Worm (Caenorhabditis elegans): Measurements from ENCODE around the gene mlcd-1.

Gene mlcd-1

ce11 chrIII:4568455-4568854, 525 bp upstream of the mlcd-1 start, which contains the start of gene idhg-1:
TSS of gene idhg-1 (plus strand) at chrIII:4568797.
- no peak for TF ChIP-seq mab-9 (GFP tag; IDR thresholded peaks at IDR 0.05)
- TF ChIP-seq nhr-12 (tag; optimal IDR thresholded peaks at IDR 0.05), result no peak
- TF ChIP-seq ceh-88 (GFP tag; IDR thresholded peaks at IDR 0.05), result peak; percentile 26; the same call in 1 of the 2 replicates
- peak; percentile 76 for TF ChIP-seq nhr-47 (tag; optimal IDR thresholded peaks at IDR 0.05)
- peak; percentile 58 for TF ChIP-seq snpc-4 (tag; optimal IDR thresholded peaks at IDR 0.05)
- peak in 1 of 2 experiments; percentile 55 for TF ChIP-seq ztf-11 (tag; optimal IDR thresholded peaks at IDR 0.05)
- peak; percentile 19 to 63 for TF ChIP-seq lin-35 (GFP tag; optimal IDR thresholded peaks at IDR 0.05)
- peak; percentile 71 for TF ChIP-seq lin-14 (GFP tag; optimal IDR thresholded peaks at IDR 0.05)
- TF ChIP-seq lin-13 (GFP tag; optimal IDR thresholded peaks at IDR 0.05), result peak; percentile 41
- TF ChIP-seq pqm-1 (tag; optimal IDR thresholded peaks at IDR 0.05), result no peak
- TF ChIP-seq hlh-4 (tag; optimal IDR thresholded peaks at IDR 0.05), result no peak
- no peak for TF ChIP-seq alr-1 (tag; optimal IDR thresholded peaks at IDR 0.05; ENCODE audit: borderline replicate concordance)
- peak; percentile 71 for TF ChIP-seq nhr-90 (tag; optimal IDR thresholded peaks at IDR 0.05; ENCODE audit: poor library complexity)
- TF ChIP-seq vab-15 (tag; optimal IDR thresholded peaks at IDR 0.05), result peak; percentile 3
- TF ChIP-seq unc-62 (GFP tag; optimal IDR thresholded peaks at IDR 0.05), result no peak
- no peak for TF ChIP-seq sptf-1 (tag; optimal IDR thresholded peaks at IDR 0.05)
- peak; percentile 29 for TF ChIP-seq F16B12.6 (tag; optimal IDR thresholded peaks at IDR 0.05)
- peak; percentile 60 for TF ChIP-seq rnt-1 (tag; optimal IDR thresholded peaks at IDR 0.05)
- no peak for TF ChIP-seq zip-4 (GFP tag; optimal IDR thresholded peaks at IDR 0.05)
- TF ChIP-seq ama-1 (optimal IDR thresholded peaks at IDR 0.05), result no peak
- TF ChIP-seq nhr-71 (tag; optimal IDR thresholded peaks at IDR 0.05), result peak; percentile 80
- peak; percentile 37 for TF ChIP-seq fkh-8 (tag; optimal IDR thresholded peaks at IDR 0.05)
- TF ChIP-seq jun-1 (tag; optimal IDR thresholded peaks at IDR 0.05), result no peak
- no peak for TF ChIP-seq ces-1 (GFP tag; optimal IDR thresholded peaks at IDR 0.05)
- TF ChIP-seq efl-3 (GFP tag; optimal IDR thresholded peaks at IDR 0.05), result no peak
- peak; percentile 37 to 53 (median 51) for TF ChIP-seq ceh-82 (tag; optimal IDR thresholded peaks at IDR 0.05)
- peak; percentile 85 for TF ChIP-seq snu-23 (GFP tag; optimal IDR thresholded peaks at IDR 0.05)
- TF ChIP-seq grh-1 (GFP tag; IDR thresholded peaks at IDR 0.05), result no peak
- TF ChIP-seq nhr-19 (GFP tag; conservative IDR thresholded peaks at IDR 0.05), result peak; percentile 88
- peak in 1 of 6 experiments; percentile 23 for TF ChIP-seq elt-3 (tag; optimal IDR thresholded peaks at IDR 0.05)
- TF ChIP-seq efl-1 (optimal IDR thresholded peaks at IDR 0.05), result peak; percentile 48 to 65
- peak; percentile 38 to 96 for TF ChIP-seq efl-1 (GFP tag; optimal IDR thresholded peaks at IDR 0.05 in 1 of 2)
- TF ChIP-seq tlp-1 (tag; optimal IDR thresholded peaks at IDR 0.05), result no peak
- TF ChIP-seq xbp-1 (tag; optimal IDR thresholded peaks at IDR 0.05), result peak; percentile 71
- TF ChIP-seq elt-2 (tag; optimal IDR thresholded peaks at IDR 0.05), result peak; percentile 67
- TF ChIP-seq ets-5 (GFP tag; IDR thresholded peaks at IDR 0.05), result no peak
- peak; percentile 47 to 61 (median 58) for TF ChIP-seq dpl-1 (GFP tag; optimal IDR thresholded peaks at IDR 0.05)
- no peak for TF ChIP-seq fkh-4 (tag; optimal IDR thresholded peaks at IDR 0.05; ENCODE audit: borderline replicate concordance)
- no peak for TF ChIP-seq mef-2 (tag; optimal IDR thresholded peaks at IDR 0.05)
- TF ChIP-seq nhr-11 (tag; optimal IDR thresholded peaks at IDR 0.05), result peak; percentile 37
- no peak for TF ChIP-seq ceh-90 (tag; optimal IDR thresholded peaks at IDR 0.05)
- TF ChIP-seq C04F5.9 (tag; optimal IDR thresholded peaks at IDR 0.05), result no peak
- TF ChIP-seq pax-3 (tag; optimal IDR thresholded peaks at IDR 0.05), result peak; percentile 7
- TF ChIP-seq nhr-237 (tag; optimal IDR thresholded peaks at IDR 0.05), result no peak
- TF ChIP-seq unc-98 (GFP tag; IDR thresholded peaks at IDR 0.05), result no peak
- no peak for TF ChIP-seq nhr-76 (tag; optimal IDR thresholded peaks at IDR 0.05)
- TF ChIP-seq Y116A8C.19 (tag; optimal IDR thresholded peaks at IDR 0.05; ENCODE audit: borderline replicate concordance), result no peak
- no peak for TF ChIP-seq fos-1 (tag; optimal IDR thresholded peaks at IDR 0.05)
- no peak for TF ChIP-seq aly-2 (tag; optimal IDR thresholded peaks at IDR 0.05)
- TF ChIP-seq dsc-1 (tag; optimal IDR thresholded peaks at IDR 0.05), result peak; percentile 79
- no peak for TF ChIP-seq C34B4.2 (tag; optimal IDR thresholded peaks at IDR 0.05)
- peak; percentile 33 for TF ChIP-seq blmp-1 (tag; optimal IDR thresholded peaks at IDR 0.05)
- TF ChIP-seq swsn-7 (tag; optimal IDR thresholded peaks at IDR 0.05), result peak; percentile 84
- TF ChIP-seq aha-1 (tag; optimal IDR thresholded peaks at IDR 0.05), result no peak

Data from whole organism, L1 larva.